Fruit fly (Drosophila melanogaster) S2 (cell line): ENCODE measurements around the gene Tie.

Experiments
- CG8478 ChIP-seq: fragments of >200 bp; optimal IDR thresholded peaks from 2 replicates; lab custom pipeline; 2018
- CTCF ChIP-seq, 2 experiments: fragments of >200 bp; optimal IDR thresholded peaks; 2 replicates each; lab custom pipeline; 2018

DNA sequence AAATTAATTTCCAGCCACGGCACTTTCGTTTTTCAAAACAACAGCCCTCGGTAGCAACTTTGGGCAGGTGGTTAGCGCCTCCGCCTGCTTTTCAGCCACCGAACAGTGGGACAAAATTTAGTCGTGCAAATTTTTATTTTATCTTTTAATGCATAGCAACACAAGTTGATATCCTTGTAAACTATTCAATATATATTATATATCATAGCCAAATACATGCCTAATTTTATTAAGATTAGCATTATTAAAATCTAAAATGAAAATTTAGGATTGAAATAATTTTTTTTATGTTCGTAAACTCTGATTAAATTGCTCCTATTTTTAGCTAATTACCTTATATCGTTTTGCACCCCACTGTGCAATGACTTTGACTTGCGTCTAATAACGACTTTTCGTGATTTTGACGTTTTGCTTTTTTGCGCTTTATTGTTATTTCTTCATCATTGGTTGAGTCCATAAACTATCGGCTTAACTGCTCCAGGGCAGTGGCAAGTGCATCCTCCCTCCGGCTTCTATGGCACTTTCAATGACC lies 23.0 kb downstream of the Tie start:
- TF ChIP-seq CG8478 (lab: Kevin White, UChicago) (no peak), CTCF (optimal IDR thresholded peaks at IDR 0.05; lab: Kevin White, UChicago) (no peak)
